Worm (Caenorhabditis elegans) whole organism, L3 larva: ENCODE data around the gene clx-1.

Experiments
- R02D3.7 ChIP-seq: fragments of 150-350 bp; optimal IDR thresholded peaks from 2 replicates; lab custom pipeline; 2014; ENCODE audit warnings: missing biosample characterization, missing genetic modification characterization
- ZK546.5 ChIP-seq: sonication (generic microtip); optimal IDR thresholded peaks from 2 replicates; lab custom pipeline; 2017; ENCODE audit warnings: missing biosample characterization, missing genetic modification characterization
- aly-2 ChIP-seq: fragments of 150-350 bp; optimal IDR thresholded peaks from 2 replicates; lab custom pipeline; 2014; ENCODE audit warnings: missing biosample characterization, missing genetic modification characterization
- ama-1 ChIP-seq: fragments of 150-350 bp; optimal IDR thresholded peaks from 2 replicates; lab custom pipeline; 2018
- ceh-16 ChIP-seq: sonication (generic microtip); optimal IDR thresholded peaks from 2 replicates; lab custom pipeline; 2017; ENCODE audit warnings: missing biosample characterization, missing genetic modification characterization
- ceh-28 ChIP-seq: fragments of 150-350 bp; optimal IDR thresholded peaks from 2 replicates; lab custom pipeline; 2014; ENCODE audit warnings: missing biosample characterization, missing genetic modification reagents, missing genetic modification characterization
- ceh-82 ChIP-seq: fragments of 150-350 bp; optimal IDR thresholded peaks from 2 replicates; lab custom pipeline; 2014; ENCODE audit warnings: missing biosample characterization, missing genetic modification characterization
- ceh-9 ChIP-seq: sonication (generic microtip); optimal IDR thresholded peaks from 2 replicates; lab custom pipeline; 2018; ENCODE audit warnings: missing biosample characterization, missing genetic modification characterization
- daf-12 ChIP-seq: fragments of 150-350 bp; optimal IDR thresholded peaks from 2 replicates; lab custom pipeline; 2014; ENCODE audit warnings: missing biosample characterization, missing genetic modification reagents, missing genetic modification characterization
- egl-27 ChIP-seq: sonication (generic microtip); optimal IDR thresholded peaks from 4 replicates; lab custom pipeline; 2017; ENCODE audit warnings: missing biosample characterization, missing genetic modification reagents, missing genetic modification characterization
- egl-5 ChIP-seq: fragments of 150-350 bp; optimal IDR thresholded peaks from 2 replicates; lab custom pipeline; 2017; ENCODE audit warnings: missing biosample characterization, missing genetic modification reagents, missing genetic modification characterization, inconsistent platforms
- elt-1 ChIP-seq: fragments of 150-350 bp; optimal IDR thresholded peaks from 2 replicates; lab custom pipeline; 2014; ENCODE audit warnings: missing biosample characterization, missing genetic modification characterization
- elt-2 ChIP-seq: sonication (generic microtip); optimal IDR thresholded peaks from 2 replicates; lab custom pipeline; 2016; ENCODE audit warnings: missing genetic modification reagents, mild to moderate bottlenecking, missing genetic modification characterization, missing compliant biosample characterization
- elt-3 ChIP-seq, 3 experiments: fragments of 150-350 bp in 1 of 3; sonication (generic microtip) in 2 of 3; optimal IDR thresholded peaks; 2 replicates in 2 of 3; 4 replicates in 1 of 3; lab custom pipeline; 2014 to 2017; ENCODE audit warnings: missing biosample characterization in 3 of 3, missing genetic modification characterization in 3 of 3
- eor-1 ChIP-seq, 2 experiments: fragments of 150-350 bp; optimal IDR thresholded peaks; 2 replicates each; lab custom pipeline; 2014 to 2018; ENCODE audit warnings: missing biosample characterization in 2 of 2, missing genetic modification characterization in 2 of 2
- fkh-10 ChIP-seq: sonication (generic microtip); optimal IDR thresholded peaks from 2 replicates; lab custom pipeline; 2017; ENCODE audit warnings: missing biosample characterization, missing genetic modification reagents, missing genetic modification characterization
- fkh-2 ChIP-seq: fragments of 150-350 bp; optimal IDR thresholded peaks from 2 replicates; lab custom pipeline; 2014; ENCODE audit warnings: missing biosample characterization, missing genetic modification reagents, missing genetic modification characterization
- fos-1 ChIP-seq: fragments of 150-350 bp; optimal IDR thresholded peaks from 2 replicates; lab custom pipeline; 2014; ENCODE audit warnings: missing biosample characterization, missing genetic modification characterization
- hmg-11 ChIP-seq: sonication (generic microtip); optimal IDR thresholded peaks from 2 replicates; lab custom pipeline; 2016; ENCODE audit warnings: missing genetic modification characterization, missing compliant biosample characterization
- jun-1 ChIP-seq: fragments of 150-350 bp; optimal IDR thresholded peaks from 2 replicates; lab custom pipeline; 2014; ENCODE audit warnings: missing biosample characterization, missing genetic modification reagents, missing genetic modification characterization
- lin-15B ChIP-seq: fragments of 150-350 bp; optimal IDR thresholded peaks from 2 replicates; lab custom pipeline; 2014; ENCODE audit warnings: missing biosample characterization, missing genetic modification characterization
- lin-39 ChIP-seq: fragments of 150-350 bp; optimal IDR thresholded peaks from 2 replicates; lab custom pipeline; 2018; ENCODE audit warnings: missing biosample characterization, missing genetic modification reagents, missing genetic modification characterization
- lsy-12 ChIP-seq: sonication (generic microtip); optimal IDR thresholded peaks from 2 replicates; lab custom pipeline; 2016; ENCODE audit warnings: mild to moderate bottlenecking, missing genetic modification characterization, missing compliant biosample characterization
- mdl-1 ChIP-seq: fragments of 150-350 bp; optimal IDR thresholded peaks from 2 replicates; lab custom pipeline; 2014; ENCODE audit warnings: missing biosample characterization, missing genetic modification characterization
- mml-1 ChIP-seq: fragments of 150-350 bp; sonication (generic microtip); optimal IDR thresholded peaks from 3 replicates; lab custom pipeline; 2014; ENCODE audit warnings: missing biosample characterization, missing genetic modification characterization
- nfya-1 ChIP-seq: sonication (generic microtip); optimal IDR thresholded peaks from 2 replicates; lab custom pipeline; 2017; ENCODE audit warnings: missing genetic modification characterization, mild to moderate bottlenecking, missing compliant biosample characterization, antibody characterized with exemption, moderate library complexity; ENCODE audit not compliant: insufficient read depth
- nhr-11 ChIP-seq: fragments of 150-350 bp; optimal IDR thresholded peaks from 2 replicates; lab custom pipeline; 2014; ENCODE audit warnings: missing biosample characterization, missing genetic modification characterization
- nhr-12 ChIP-seq: fragments of 150-350 bp; optimal IDR thresholded peaks from 2 replicates; lab custom pipeline; 2014; ENCODE audit warnings: missing biosample characterization, missing genetic modification characterization
- nhr-23 ChIP-seq: fragments of 150-350 bp; optimal IDR thresholded peaks from 2 replicates; lab custom pipeline; 2014; ENCODE audit warnings: missing biosample characterization, missing genetic modification reagents, missing genetic modification characterization
- nhr-237 ChIP-seq: fragments of 150-350 bp; optimal IDR thresholded peaks from 2 replicates; lab custom pipeline; 2014; ENCODE audit warnings: missing biosample characterization, missing genetic modification characterization
- nhr-25 ChIP-seq: sonication (generic microtip); optimal IDR thresholded peaks from 2 replicates; lab custom pipeline; 2017; ENCODE audit warnings: missing biosample characterization, missing genetic modification characterization
- nhr-28 ChIP-seq: fragments of 150-350 bp; optimal IDR thresholded peaks from 2 replicates; lab custom pipeline; 2014; ENCODE audit warnings: missing biosample characterization, missing genetic modification characterization
- nhr-43 ChIP-seq: sonication (generic microtip); optimal IDR thresholded peaks from 2 replicates; lab custom pipeline; 2016; ENCODE audit warnings: mild to moderate bottlenecking, missing genetic modification characterization, missing compliant biosample characterization; ENCODE audit not compliant: poor library complexity, severe bottlenecking
- nhr-67 ChIP-seq: fragments of 150-350 bp; optimal IDR thresholded peaks from 2 replicates; lab custom pipeline; 2014; ENCODE audit warnings: missing biosample characterization, missing genetic modification characterization
- nhr-76 ChIP-seq: fragments of 150-350 bp; sonication (generic microtip); optimal IDR thresholded peaks from 5 replicates; lab custom pipeline; 2014; ENCODE audit warnings: missing biosample characterization, missing genetic modification characterization
- nhr-77 ChIP-seq: fragments of 150-350 bp; optimal IDR thresholded peaks from 2 replicates; lab custom pipeline; 2014; ENCODE audit warnings: missing biosample characterization, missing genetic modification characterization
- pha-4 ChIP-seq: fragments of 150-350 bp; optimal IDR thresholded peaks from 2 replicates; lab custom pipeline; 2014; ENCODE audit warnings: missing biosample characterization, missing genetic modification reagents, missing genetic modification characterization
- pqm-1 ChIP-seq: fragments of 150-350 bp; optimal IDR thresholded peaks from 2 replicates; lab custom pipeline; 2017; ENCODE audit warnings: missing biosample characterization, missing genetic modification characterization, inconsistent platforms
- sea-2 ChIP-seq: fragments of 150-350 bp; sonication (generic microtip); optimal IDR thresholded peaks from 4 replicates; lab custom pipeline; 2014; ENCODE audit warnings: missing biosample characterization, missing genetic modification reagents, missing genetic modification characterization
- skn-1 ChIP-seq: fragments of 150-350 bp; optimal IDR thresholded peaks from 2 replicates; lab custom pipeline; 2014; ENCODE audit warnings: missing biosample characterization, missing genetic modification characterization
- snpc-4 ChIP-seq: fragments of 150-350 bp; optimal IDR thresholded peaks from 2 replicates; lab custom pipeline; 2014; ENCODE audit warnings: missing biosample characterization, missing genetic modification characterization
- tbx-2 ChIP-seq: sonication (generic microtip); optimal IDR thresholded peaks from 2 replicates; lab custom pipeline; 2016; ENCODE audit warnings: mild to moderate bottlenecking, missing genetic modification characterization, missing compliant biosample characterization
- unc-39 ChIP-seq: sonication (generic microtip); optimal IDR thresholded peaks from 4 replicates; lab custom pipeline; 2017; ENCODE audit warnings: missing biosample characterization, missing genetic modification characterization
- unc-62 ChIP-seq: fragments of 150-350 bp; sonication (generic microtip); optimal IDR thresholded peaks from 4 replicates; lab custom pipeline; 2014; ENCODE audit warnings: missing biosample characterization, missing genetic modification reagents, missing genetic modification characterization
- zag-1 ChIP-seq: fragments of 150-350 bp; optimal IDR thresholded peaks from 2 replicates; lab custom pipeline; 2014; ENCODE audit warnings: missing biosample characterization, missing genetic modification characterization
- ztf-11 ChIP-seq: fragments of 150-350 bp; optimal IDR thresholded peaks from 2 replicates; lab custom pipeline; 2014; ENCODE audit warnings: missing biosample characterization, missing genetic modification characterization
- ztf-4 ChIP-seq: fragments of 150-350 bp; optimal IDR thresholded peaks from 2 replicates; lab custom pipeline; 2014; ENCODE audit warnings: missing biosample characterization, missing genetic modification characterization

clx-1 gene

ce11 chrIV:7783801-7784411 is 49.5 kb downstream of the clx-1 start, which contains the start of gene tag-321:
TSS of gene tag-321 (minus strand) at chrIV:7783851.
- TF ChIP-seq daf-12 (tag; lab: Kevin White, UChicago), result no peak
- peak; percentile 68 for TF ChIP-seq elt-2 (tag; lab: Kevin White, UChicago)
- peak; percentile 6 for TF ChIP-seq jun-1 (tag; lab: Kevin White, UChicago)
- no peak for TF ChIP-seq nhr-67 (tag; lab: Kevin White, UChicago)

ce11 chrIV:7785506-7786065 is 51.1 kb downstream of the clx-1 start, which contains the start of gene tag-322:
TSS of gene tag-322 (minus strand) at chrIV:7785556.
- TF ChIP-seq elt-2 (tag; lab: Kevin White, UChicago) (peak; percentile 22), unc-62 (GFP tag; lab: Kevin White, UChicago) (no peak), mml-1 (tag; lab: Kevin White, UChicago) (no peak), nhr-67 (tag; lab: Kevin White, UChicago) (no peak), eor-1 (tag; optimal IDR thresholded peaks at IDR 0.05; lab: Kevin White, UChicago) (no peak), ZK546.5 (tag; lab: Kevin White, UChicago) (no peak), mdl-1 (tag; lab: Kevin White, UChicago) (no peak), nhr-76 (tag; lab: Kevin White, UChicago) (no peak), ama-1 (lab: Kevin White, UChicago) (no peak), hmg-11 (peak; percentile 47), sea-2 (GFP tag; lab: Kevin White, UChicago) (no peak), ceh-16 (tag; lab: Kevin White, UChicago) (no peak), elt-1 (tag; lab: Kevin White, UChicago) (no peak), zag-1 (tag; lab: Kevin White, UChicago) (no peak), nhr-77 (no peak), skn-1 (tag; lab: Kevin White, UChicago) (peak; percentile 40), fkh-2 (tag; lab: Kevin White, UChicago) (no peak), jun-1 (tag; lab: Kevin White, UChicago) (peak; percentile 1), lsy-12 (tag; lab: Kevin White, UChicago) (peak; percentile 17), pqm-1 (tag; lab: Kevin White, UChicago) (peak; percentile 47), nhr-43 (tag; lab: Kevin White, UChicago) (peak; percentile 35), pha-4 (tag; lab: Kevin White, UChicago) (peak; percentile 80), ztf-11 (tag; lab: Kevin White, UChicago) (no peak), aly-2 (tag; lab: Kevin White, UChicago) (no peak), R02D3.7 (peak; percentile 55), nhr-11 (tag; lab: Kevin White, UChicago) (no peak), nfya-1 (tag; lab: Kevin White, UChicago) (peak; percentile 67), snpc-4 (tag; lab: Kevin White, UChicago) (peak; percentile 38), lin-39 (tag; lab: Kevin White, UChicago) (no peak), ceh-28 (peak; percentile 3), fos-1 (tag; lab: Kevin White, UChicago) (no peak), daf-12 (tag; lab: Kevin White, UChicago) (no peak), fkh-10 (GFP tag; lab: Kevin White, UChicago) (no peak), ceh-82 (tag; lab: Kevin White, UChicago) (no peak), egl-5 (tag; lab: Kevin White, UChicago) (peak; percentile 22), ztf-4 (tag; lab: Kevin White, UChicago) (no peak), tbx-2 (tag; lab: Kevin White, UChicago) (no peak), egl-27 (no peak), ceh-9 (tag; lab: Kevin White, UChicago) (no peak), nhr-237 (tag; lab: Kevin White, UChicago) (no peak), elt-3 (tag; optimal IDR thresholded peaks at IDR 0.05; lab: Kevin White, UChicago) (no peak), unc-39 (tag; lab: Kevin White, UChicago) (no peak), nhr-28 (tag; lab: Kevin White, UChicago) (no peak), lin-15B (peak; percentile 84), nhr-23 (tag; lab: Kevin White, UChicago) (peak; percentile 75), nhr-25 (peak; percentile 9), nhr-12 (tag; lab: Kevin White, UChicago) (no peak)
- TF ChIP-seq, all 47 proteins: peak for 16
